Worm (Caenorhabditis elegans) whole organism, late embryonic: ENCODE measurements around the gene kynu-1.

Experiments
- ama-1 ChIP-seq: fragments of 150-350 bp; optimal IDR thresholded peaks from 2 replicates; lab custom pipeline; 2014
- eyg-1 ChIP-seq: sonication (generic microtip); optimal IDR thresholded peaks from 2 replicates; lab custom pipeline; 2016; ENCODE audit warnings: missing genotype, missing genetic modification characterization, missing compliant biosample characterization
- fkh-10 ChIP-seq: fragments of 150-350 bp; optimal IDR thresholded peaks from 2 replicates; lab custom pipeline; 2014; ENCODE audit warnings: missing biosample characterization, missing genetic modification reagents, missing genetic modification characterization
- fkh-6 ChIP-seq: sonication (generic microtip); optimal IDR thresholded peaks from 2 replicates; lab custom pipeline; 2016; ENCODE audit warnings: missing genetic modification characterization, missing compliant biosample characterization
- odd-2 ChIP-seq: sonication (generic microtip); optimal IDR thresholded peaks from 2 replicates; lab custom pipeline; 2017; ENCODE audit warnings: antibody characterized with exemption, mild to moderate bottlenecking, missing genetic modification characterization, missing compliant biosample characterization
- pax-1 ChIP-seq: fragments of 150-350 bp; optimal IDR thresholded peaks from 2 replicates; lab custom pipeline; 2014; ENCODE audit warnings: missing biosample characterization, missing genetic modification characterization
- tbx-2 ChIP-seq: sonication (generic microtip); optimal IDR thresholded peaks from 2 replicates; lab custom pipeline; 2016; ENCODE audit warnings: missing genetic modification characterization, missing compliant biosample characterization
- zip-5 ChIP-seq: sonication (generic microtip); optimal IDR thresholded peaks from 2 replicates; lab custom pipeline; 2016; ENCODE audit warnings: missing genetic modification characterization, missing compliant biosample characterization

DNA sequence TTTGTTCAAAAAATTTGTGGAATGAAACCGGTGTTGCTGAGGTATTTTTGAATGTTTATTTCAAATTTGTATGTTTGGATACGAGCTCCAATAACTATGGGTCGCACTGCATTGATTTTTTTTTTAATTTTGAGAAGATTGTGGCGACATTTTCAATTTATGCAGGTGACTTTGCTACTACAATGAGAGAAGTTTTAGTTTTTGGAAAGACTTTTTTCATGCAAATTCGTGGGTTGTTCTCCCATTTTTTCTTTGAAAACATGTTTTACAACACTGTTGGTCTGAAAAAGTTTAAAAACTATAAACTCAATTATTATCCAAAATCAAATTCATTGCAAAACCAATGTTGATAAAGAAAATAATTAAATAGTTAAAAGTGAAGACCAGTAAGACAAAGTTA is 20.4 kb downstream of the kynu-1 start:
- TF ChIP-seq odd-2 (no peak), ama-1 (lab: Kevin White, UChicago) (no peak), pax-1 (tag; lab: Kevin White, UChicago) (no peak), fkh-6 (tag; lab: Kevin White, UChicago) (no peak), fkh-10 (GFP tag; lab: Kevin White, UChicago) (no peak), tbx-2 (no peak), eyg-1 (no peak), zip-5 (tag; lab: Kevin White, UChicago) (no peak)
